Worm (Caenorhabditis elegans) whole organism, L4/young adult: Measurements from ENCODE around the gene T20D3.14.
"Not testable (repeated sequence)": the region's sequence is repeated elsewhere in the genome, so short reads cannot be mapped to it uniquely, and the experiment has no call there.

Experiments used
- W03F9.2 ChIP-seq: fragments of 150-350 bp; optimal IDR thresholded peaks from 2 replicates; lab custom pipeline; 2014; ENCODE audit warnings: missing biosample characterization, missing genetic modification characterization
- dao-5 ChIP-seq: sonication (generic microtip); optimal IDR thresholded peaks from 2 replicates; lab custom pipeline; 2016; ENCODE audit warnings: missing genotype, missing genetic modification characterization, moderate library complexity, missing compliant biosample characterization
- him-1 ChIP-seq: sonication (generic microtip); optimal IDR thresholded peaks from 2 replicates; lab custom pipeline; 2016; ENCODE audit warnings: missing genotype, missing genetic modification reagents, missing genetic modification characterization, missing compliant biosample characterization

The T20D3.14 gene

ce11 chrIV:9310935-9311566 is 24.7 kb downstream of the T20D3.14 start:
- TF ChIP-seq him-1 (tag; lab: Kevin White, UChicago), result no peak
- TF ChIP-seq W03F9.2 (tag; lab: Kevin White, UChicago), result no peak
- no peak for TF ChIP-seq dao-5 (tag; lab: Kevin White, UChicago)

- no peak for TF ChIP-seq him-1 (tag; lab: Kevin White, UChicago)
- no peak for TF ChIP-seq dao-5 (tag; lab: Kevin White, UChicago)
These were observed 26.7 kb downstream of the T20D3.14 start, which contains the start of gene F49C12.6 for ce11 chrIV:9308975-9309374. Gene F49C12.6 (minus strand): TSS chrIV:9309075.

ce11 chrIV:9304617-9305016 is 31.1 kb downstream of the T20D3.14 start, which contains the start of gene F49C12.5:
Gene F49C12.5 (plus strand): TSS chrIV:9304917.
- TF ChIP-seq him-1 (tag; lab: Kevin White, UChicago), result no peak

- TF ChIP-seq him-1 (tag; lab: Kevin White, UChicago), result no peak
- TF ChIP-seq dao-5 (tag; lab: Kevin White, UChicago), result no peak
- no peak for TF ChIP-seq W03F9.2 (tag; lab: Kevin White, UChicago)
These were observed 31.7 kb downstream of the T20D3.14 start, which contains the start of gene F49C12.4 for ce11 chrIV:9303994-9304393. Gene F49C12.4 (minus strand): TSS chrIV:9304094.

ce11 chrIV:9300127-9300526 is 35.6 kb downstream of the T20D3.14 start, which contains the start of gene F49C12.3:
Gene F49C12.3 (plus strand): TSS chrIV:9300427.
- TF ChIP-seq W03F9.2 (tag; lab: Kevin White, UChicago), result no peak

- no peak for TF ChIP-seq W03F9.2 (tag; lab: Kevin White, UChicago)
- TF ChIP-seq him-1 (tag; lab: Kevin White, UChicago), result no peak
- no peak for TF ChIP-seq dao-5 (tag; lab: Kevin White, UChicago)
These were observed 36.6 kb downstream of the T20D3.14 start, which contains the start of gene F49C12.2 for ce11 chrIV:9299145-9299544. Gene F49C12.2 (minus strand): TSS chrIV:9299245.

ce11 chrIV:9296285-9296684 is 39.4 kb downstream of the T20D3.14 start, which contains the start of gene F49C12.1:
Gene F49C12.1 (minus strand): TSS chrIV:9296354.
- TF ChIP-seq dao-5 (tag; lab: Kevin White, UChicago) (no peak), W03F9.2 (tag; lab: Kevin White, UChicago) (no peak), him-1 (tag; lab: Kevin White, UChicago) (no peak)

- TF ChIP-seq W03F9.2, him-1, dao-5 (tag; lab: Kevin White, UChicago): not testable (repeated sequence)
These were observed 41.9 kb downstream of the T20D3.14 start, which contains the start of gene nhr-264 for ce11 chrIV:9293825-9294224. Gene nhr-264 (minus strand): TSS chrIV:9293925.

ce11 chrIV:9289635-9290034 is 46.1 kb downstream of the T20D3.14 start:
- TF ChIP-seq W03F9.2 (tag; lab: Kevin White, UChicago) (no peak), dao-5 (tag; lab: Kevin White, UChicago) (no peak), him-1 (tag; lab: Kevin White, UChicago) (no peak)

- not testable (repeated sequence) for TF ChIP-seq W03F9.2, him-1, dao-5 (tag; lab: Kevin White, UChicago)
These were observed 49.4 kb downstream of the T20D3.14 start, which contains the start of gene nhr-267 for ce11 chrIV:9286305-9286704. Gene nhr-267 (minus strand): TSS chrIV:9286405.
